Worm (Caenorhabditis elegans): ENCODE results near the gene best-1.

The best-1 gene

ce11 chrIV:13109751-13110150, at the start of gene best-1:
TSS of gene best-1 (minus strand) at chrIV:13109779.
- TF ChIP-seq pbrm-1 (GFP tag; IDR thresholded peaks at IDR 0.05) (no peak), lin-40 (tag; optimal IDR thresholded peaks at IDR 0.05) (peak; percentile 24)

ce11 chrIV:13154391-13155283, 45.1 kb upstream of the best-1 start, which contains the start of the genes crld-1 and msh-5:
TSS of gene crld-1 (minus strand) at chrIV:13154441.
TSS of gene msh-5 (plus strand) at chrIV:13155233.
- peak; percentile 93 for TF ChIP-seq F33H1.4 (GFP tag; IDR thresholded peaks at IDR 0.05)
- TF ChIP-seq sea-2 (GFP tag; IDR thresholded peaks at IDR 0.05), result no peak
- no peak for TF ChIP-seq F37B4.10 (GFP tag; IDR thresholded peaks at IDR 0.05)
- TF ChIP-seq xnd-1 (tag; optimal IDR thresholded peaks at IDR 0.05), result peak; percentile 81
- TF ChIP-seq ccch-3 (GFP tag; optimal IDR thresholded peaks at IDR 0.05), result no peak
- TF ChIP-seq efl-1 (GFP tag; optimal IDR thresholded peaks at IDR 0.05), result peak; percentile 38
- TF ChIP-seq egrh-3 (GFP tag; IDR thresholded peaks at IDR 0.05), result no peak
- peak; percentile 71; the same call in 1 of the 2 replicates for TF ChIP-seq attf-6 (GFP tag; IDR thresholded peaks at IDR 0.05)
- peak; percentile 54 for TF ChIP-seq D2030.7 (GFP tag; IDR thresholded peaks at IDR 0.05)
- no peak for TF ChIP-seq snpc-1.1 (tag; optimal IDR thresholded peaks at IDR 0.05; ENCODE audit: insufficient read depth)
- TF ChIP-seq ztf-6 (GFP tag; IDR thresholded peaks at IDR 0.05), result no peak
- TF ChIP-seq dpl-1 (GFP tag; optimal IDR thresholded peaks at IDR 0.05), result no peak
- peak; percentile 82 for TF ChIP-seq madf-8 (GFP tag; conservative IDR thresholded peaks at IDR 0.05)
- TF ChIP-seq rcor-1 (GFP tag; IDR thresholded peaks at IDR 0.05), result 0 out of 2 replicates have a peak, but pooled peaks have one; percentile 43
- TF ChIP-seq egl-18 (GFP tag; IDR thresholded peaks at IDR 0.05), result no peak
- TF ChIP-seq lsl-1 (GFP tag; optimal IDR thresholded peaks at IDR 0.05), result peak; percentile 97
- no peak for TF ChIP-seq F10E7.11 (tag; optimal IDR thresholded peaks at IDR 0.05)
- no peak for TF ChIP-seq ceh-79 (tag; optimal IDR thresholded peaks at IDR 0.05)
- TF ChIP-seq madf-6 (GFP tag; IDR thresholded peaks at IDR 0.05), result peak; percentile 90
- peak; percentile 29 for TF ChIP-seq tbp1 (GFP tag; optimal IDR thresholded peaks at IDR 0.05)
- peak; percentile 51; the same call in 1 of the 2 replicates for TF ChIP-seq ceh-91 (GFP tag; IDR thresholded peaks at IDR 0.05)
- peak; percentile 36 for TF ChIP-seq snpc-4 (GFP tag; optimal IDR thresholded peaks at IDR 0.05)
- TF ChIP-seq snpc-4 (tag; optimal IDR thresholded peaks at IDR 0.05), result peak in 1 of 4 experiments; percentile 69
- no peak for TF ChIP-seq aptf-3 (GFP tag; IDR thresholded peaks at IDR 0.05)
- no peak for TF ChIP-seq hlh-12 (tag; optimal IDR thresholded peaks at IDR 0.05)
- peak; percentile 63 for TF ChIP-seq lin-54 (GFP tag; optimal IDR thresholded peaks at IDR 0.05)
- peak; percentile 32 for TF ChIP-seq snpc-1.3 (tag; optimal IDR thresholded peaks at IDR 0.05; ENCODE audit: insufficient read depth)

ce11 chrIV:13149276-13149675, 39.7 kb upstream of the best-1 start, which contains the start of gene nlp-79:
TSS of gene nlp-79 (plus strand) at chrIV:13149576.
- no peak for TF ChIP-seq egl-18 (GFP tag; IDR thresholded peaks at IDR 0.05)
- no peak for TF ChIP-seq K12H6.12 (tag; optimal IDR thresholded peaks at IDR 0.05)
- TF ChIP-seq lsl-1 (GFP tag; optimal IDR thresholded peaks at IDR 0.05), result no peak
- no peak for TF ChIP-seq hsf-1 (GFP tag; IDR thresholded peaks at IDR 0.05)
- no peak for TF ChIP-seq let-526 (GFP tag; IDR thresholded peaks at IDR 0.05)
- no peak for TF ChIP-seq F23B12.7 (tag; optimal IDR thresholded peaks at IDR 0.05; ENCODE audit: insufficient read depth)
- no peak for TF ChIP-seq repo-1 (tag; optimal IDR thresholded peaks at IDR 0.05)
- TF ChIP-seq ceh-100 (GFP tag; IDR thresholded peaks at IDR 0.05), result no peak
- TF ChIP-seq F57C9.4 (tag; optimal IDR thresholded peaks at IDR 0.05), result no peak
- no peak for TF ChIP-seq ceh-91 (GFP tag; IDR thresholded peaks at IDR 0.05)
- no peak for TF ChIP-seq snpc-4 (GFP tag; optimal IDR thresholded peaks at IDR 0.05)
- no peak for TF ChIP-seq snpc-4 (tag; optimal IDR thresholded peaks at IDR 0.05)
- TF ChIP-seq hmg-20 (GFP tag; IDR thresholded peaks at IDR 0.05), result no peak
- no peak for TF ChIP-seq nhr-27 (tag; optimal IDR thresholded peaks at IDR 0.05)
- TF ChIP-seq snpc-1.1 (tag; optimal IDR thresholded peaks at IDR 0.05; ENCODE audit: insufficient read depth), result no peak
- no peak for TF ChIP-seq lin-40 (tag; optimal IDR thresholded peaks at IDR 0.05)
- TF ChIP-seq ccch-3 (GFP tag; optimal IDR thresholded peaks at IDR 0.05), result no peak
- no peak for TF ChIP-seq mxl-1 (tag; optimal IDR thresholded peaks at IDR 0.05)

Data from whole organism, young adult.